Fruit fly (Drosophila melanogaster): ENCODE results near the gene Lcp65Ab1.

dm6 chr3L:6181776-6182175, 32.4 kb downstream of the Lcp65Ab1 start, which contains the start of gene CG10274:
- TF ChIP-seq usp (GFP tag; optimal IDR thresholded peaks at IDR 0.05), result no peak
- TF ChIP-seq psq (optimal IDR thresholded peaks at IDR 0.05), result no peak
- TF ChIP-seq pan (optimal IDR thresholded peaks at IDR 0.05), result no peak
